Worm (Caenorhabditis elegans): ENCODE measurements around the gene F37A4.3.

- TF ChIP-seq ztf-23 (GFP tag; IDR thresholded peaks at IDR 0.05) (no peak), ref-1 (GFP tag; conservative IDR thresholded peaks at IDR 0.05) (no peak), med-1 (GFP tag; optimal IDR thresholded peaks at IDR 0.05; ENCODE audit: insufficient read depth) (no peak), cog-1 (tag; optimal IDR thresholded peaks at IDR 0.05) (no peak), T22C8.4 (GFP tag; IDR thresholded peaks at IDR 0.05) (no peak), tab-1 (GFP tag; IDR thresholded peaks at IDR 0.05) (no peak), flt-1 (GFP tag; IDR thresholded peaks at IDR 0.05) (no peak), klf-2 (GFP tag; conservative IDR thresholded peaks at IDR 0.05) (no peak), ztf-29 (GFP tag; IDR thresholded peaks at IDR 0.05) (no peak)
These were observed 47.6 kb upstream of the F37A4.3 start for ce11 chrIII:6670737-6671242.
